Worm (Caenorhabditis elegans) whole organism, early embryonic: ENCODE measurements around the gene F22E5.8.
"Not testable (repeated sequence)": the region's sequence is repeated elsewhere in the genome, so short reads cannot be mapped to it uniquely, and the experiment has no call there.

Source experiments
- B0310.2 ChIP-seq: sonication (generic microtip); optimal IDR thresholded peaks from 2 replicates; lab custom pipeline; 2016; ENCODE audit warnings: mild to moderate bottlenecking, missing genetic modification characterization, missing compliant biosample characterization
- F13C5.2 ChIP-seq: sonication (generic microtip); optimal IDR thresholded peaks from 2 replicates; lab custom pipeline; 2017; ENCODE audit warnings: mild to moderate bottlenecking, missing genetic modification characterization, inconsistent platforms, missing compliant biosample characterization
- ama-1 ChIP-seq: fragments of 150-350 bp; optimal IDR thresholded peaks from 2 replicates; lab custom pipeline; 2014
- ceh-13 ChIP-seq: fragments of 200-800 bp; sonication (Bioruptor generic); optimal IDR thresholded peaks from 2 replicates; lab custom pipeline; 2018; ENCODE audit warnings: mild to moderate bottlenecking, missing genetic modification characterization, missing compliant biosample characterization
- ets-7 ChIP-seq: sonication (generic microtip); optimal IDR thresholded peaks from 2 replicates; lab custom pipeline; 2016; ENCODE audit warnings: missing genotype, missing genetic modification characterization, missing compliant biosample characterization
- flt-1 ChIP-seq: fragments of 200-800 bp; sonication (Bioruptor generic); IDR thresholded peaks from 2 replicates; pipeline ENCODE4 v1.3.6; 2022; ENCODE audit warnings: missing genetic modification characterization, missing compliant biosample characterization
- hmg-4 ChIP-seq: fragments of 200-800 bp; sonication (Bioruptor generic); optimal IDR thresholded peaks from 2 replicates; lab custom pipeline; 2018; ENCODE audit warnings: mild to moderate bottlenecking, missing genetic modification characterization, missing compliant biosample characterization
- hnd-1 ChIP-seq: sonication (generic microtip); optimal IDR thresholded peaks from 2 replicates; lab custom pipeline; 2016; ENCODE audit warnings: missing genetic modification characterization, missing compliant biosample characterization
- pes-1 ChIP-seq: fragments of 200-800 bp; sonication (Bioruptor generic); IDR thresholded peaks from 2 replicates; pipeline ENCODE4 v1.3.6; 2022; ENCODE audit warnings: missing genetic modification reagents, missing genetic modification characterization, missing compliant biosample characterization
- tbx-37 ChIP-seq: fragments of 200-800 bp; sonication (Bioruptor generic); conservative IDR thresholded peaks from 2 replicates; pipeline ENCODE4 v1.3.6; 2022; ENCODE audit warnings: missing genetic modification reagents, missing genetic modification characterization, missing compliant biosample characterization
- tra-4 ChIP-seq: sonication (generic microtip); optimal IDR thresholded peaks from 2 replicates; lab custom pipeline; 2017; ENCODE audit warnings: missing genetic modification characterization, missing compliant biosample characterization

- not testable (repeated sequence) for TF ChIP-seq B0310.2 (tag; lab: Kevin White, UChicago); tbx-37 (GFP tag; lab: Robert Waterston, UW); flt-1 (GFP tag; lab: Robert Waterston, UW); ama-1 (lab: Kevin White, UChicago); ets-7 (tag; lab: Kevin White, UChicago); F13C5.2 (tag; lab: Kevin White, UChicago); hnd-1 (tag; lab: Kevin White, UChicago); pes-1 (GFP tag; lab: Robert Waterston, UW); tra-4 (tag; lab: Kevin White, UChicago); ceh-13 (GFP tag; lab: Kevin White, UChicago); hmg-4 (GFP tag; lab: Kevin White, UChicago)
These were observed 27.6 kb upstream of the F22E5.8 start, which contains the start of gene D2062.13 for ce11 chrII:2612278-2612677.
